Fruit fly (Drosophila melanogaster): Measurements from ENCODE around the gene CG32532.

DNA sequence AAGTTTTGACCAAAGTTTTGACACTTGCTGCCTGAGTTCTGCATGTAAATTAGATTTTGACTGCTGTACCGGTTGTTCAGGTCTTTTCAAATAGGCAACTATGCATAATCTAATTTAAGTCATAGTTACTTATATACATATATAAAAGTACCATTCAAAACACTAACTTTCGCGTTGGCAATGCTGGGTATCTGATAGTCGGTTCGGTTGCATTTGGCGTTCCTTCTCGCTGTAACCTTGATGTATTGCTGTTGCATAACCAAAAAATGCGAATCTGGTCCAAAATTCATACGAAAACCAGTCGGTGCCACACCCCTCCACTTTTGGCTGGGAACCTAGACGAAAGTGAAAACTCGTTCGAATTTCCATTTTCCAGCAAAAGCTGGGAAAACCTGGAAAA lies 35.5 kb upstream of the CG32532 start:
- TF ChIP-seq h (optimal IDR thresholded peaks at IDR 0.05) = no peak
- no peak for TF ChIP-seq ttk (optimal IDR thresholded peaks at IDR 0.05)
- TF ChIP-seq Myc (optimal IDR thresholded peaks at IDR 0.05) = no peak
- no peak for TF ChIP-seq Sin3A (optimal IDR thresholded peaks at IDR 0.05)
- no peak for TF ChIP-seq psq (optimal IDR thresholded peaks at IDR 0.05)
- no peak for TF ChIP-seq insv (optimal IDR thresholded peaks at IDR 0.05)
